In the genomic region with DNA sequence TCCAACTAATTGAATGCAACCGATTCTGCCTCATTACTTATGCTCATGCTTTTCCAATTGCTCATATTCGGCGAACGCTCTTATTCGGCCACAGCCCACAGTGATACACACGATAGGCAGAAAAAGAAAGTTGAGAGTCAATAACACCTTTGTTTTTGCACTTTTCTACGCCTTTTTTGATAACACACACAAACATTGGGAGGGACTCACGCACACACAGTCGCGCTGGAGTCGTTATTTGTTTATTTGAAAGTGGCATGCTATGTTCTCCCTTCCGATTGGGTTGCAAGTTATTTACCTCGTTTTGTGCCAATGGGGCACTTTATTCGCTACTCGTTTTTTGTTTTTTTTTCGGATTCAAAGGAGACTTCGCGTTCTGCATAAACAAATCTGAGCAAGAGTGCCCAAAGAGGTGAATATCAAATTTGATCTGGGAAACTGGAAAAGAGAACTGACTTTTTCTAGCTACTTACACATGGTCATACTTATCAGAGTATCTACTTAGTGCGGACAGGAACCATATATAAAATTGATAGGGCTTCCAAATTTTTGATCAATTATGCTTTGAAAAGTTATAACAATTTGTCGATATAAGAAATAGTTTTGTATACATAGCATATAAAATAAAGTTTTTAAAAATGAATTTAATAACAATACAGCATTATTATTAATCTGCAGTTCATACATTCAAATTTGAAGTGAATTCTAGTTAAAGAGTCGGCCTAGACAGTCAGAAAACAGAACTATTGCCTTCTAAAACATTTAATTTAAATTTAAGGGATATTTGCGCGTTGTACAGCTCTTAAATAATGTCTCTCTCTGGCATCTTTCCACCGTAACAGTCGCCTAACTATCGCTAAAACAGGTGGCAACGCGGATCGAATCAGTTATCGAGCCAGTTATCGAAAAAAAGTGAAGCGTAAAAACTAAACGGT, we compare ENCODE assay signal across 1 fruit fly cellular context.
TF ChIP-seq lines count a peak whose summit lies in the region.

A gene (minus strand): TSS at position 429 of the 935 bp plus-strand sequence.
A gene (plus strand): TSS at position 896 of the 935 bp plus-strand sequence.

TF ChIP-seq in whole organism, embryonic, 481 proteins besides CTCF, POLR2A, EP300 and RAD21 (continued from another document and continues in another):
- TF ChIP-seq CG16813 (GFP tag; IDR thresholded peaks at IDR 0.05; lab: Robert Waterston, UW; ENCODE audit: partially characterized antibody), result peak; percentile 67
- no peak for TF ChIP-seq CG10959 (GFP tag; IDR thresholded peaks at IDR 0.05; lab: Robert Waterston, UW)
- TF ChIP-seq CG12659 (GFP tag; optimal IDR thresholded peaks at IDR 0.05; lab: Kevin White, UChicago), result peak; percentile 21
- no peak for TF ChIP-seq CG16863 (GFP tag; optimal IDR thresholded peaks at IDR 0.05; lab: Kevin White, UChicago)
- 0 out of 3 replicates have a peak, but pooled peaks have one; percentile 40 for TF ChIP-seq CG11093 (GFP tag; IDR thresholded peaks at IDR 0.05; lab: Robert Waterston, UW)
- TF ChIP-seq toy (GFP tag; IDR thresholded peaks at IDR 0.05; lab: Robert Waterston, UW), result no peak
- TF ChIP-seq croc (GFP tag; conservative IDR thresholded peaks at IDR 0.05; lab: Robert Waterston, UW), result no peak
- TF ChIP-seq CoRest (tag; optimal IDR thresholded peaks at IDR 0.05; lab: Kevin White, UChicago), result peak; percentile 52
- no peak for TF ChIP-seq sd (tag; optimal IDR thresholded peaks at IDR 0.05; lab: Kevin White, UChicago)
- 0 out of 3 replicates have a peak, but pooled peaks have one; percentile 15 for TF ChIP-seq Dbx (GFP tag; IDR thresholded peaks at IDR 0.05; lab: Robert Waterston, UW)
- TF ChIP-seq run (tag; optimal IDR thresholded peaks at IDR 0.05; lab: Kevin White, UChicago), result no peak
- peak; percentile 47 for TF ChIP-seq Abd-B (GFP tag; optimal IDR thresholded peaks at IDR 0.05; lab: Kevin White, UChicago)
- no peak for TF ChIP-seq CG3407 (GFP tag; optimal IDR thresholded peaks at IDR 0.05; lab: Kevin White, UChicago)
- no peak for TF ChIP-seq hkb (optimal IDR thresholded peaks at IDR 0.05; lab: Kevin White, UChicago)
- TF ChIP-seq hkb (GFP tag; IDR thresholded peaks at IDR 0.05; lab: Robert Waterston, UW), result no peak
- TF ChIP-seq ap (GFP tag; IDR thresholded peaks at IDR 0.05; lab: Robert Waterston, UW), result no peak
- peak; percentile 49 for TF ChIP-seq CG1603 (tag; optimal IDR thresholded peaks at IDR 0.05; lab: Kevin White, UChicago)
- TF ChIP-seq Oaz (GFP tag; IDR thresholded peaks at IDR 0.05; lab: Robert Waterston, UW), result no peak
- no peak for TF ChIP-seq CG18619 (GFP tag; optimal IDR thresholded peaks at IDR 0.05; lab: Kevin White, UChicago)
- TF ChIP-seq pum (GFP tag; optimal IDR thresholded peaks at IDR 0.05; lab: Kevin White, UChicago), result no peak
- TF ChIP-seq Chrac-16 (GFP tag; optimal IDR thresholded peaks at IDR 0.05; lab: Kevin White, UChicago), result peak; percentile 17
- no peak for TF ChIP-seq CG6683 (GFP tag; optimal IDR thresholded peaks at IDR 0.05; lab: Kevin White, UChicago)
- TF ChIP-seq Dfd (GFP tag; optimal IDR thresholded peaks at IDR 0.05; lab: Kevin White, UChicago), result no peak
- 0 out of 3 replicates have a peak, but pooled peaks have one; percentile 42 for TF ChIP-seq HLH4C (GFP tag; IDR thresholded peaks at IDR 0.05; lab: Robert Waterston, UW; ENCODE audit: partially characterized antibody)
- no peak for TF ChIP-seq her (GFP tag; optimal IDR thresholded peaks at IDR 0.05; lab: Kevin White, UChicago)
- no peak for TF ChIP-seq lov (optimal IDR thresholded peaks at IDR 0.05; lab: Kevin White, UChicago)
- no peak for TF ChIP-seq lov (GFP tag; IDR thresholded peaks at IDR 0.05; lab: Robert Waterston, UW)
- TF ChIP-seq CG6854 (GFP tag; optimal IDR thresholded peaks at IDR 0.05; lab: Kevin White, UChicago), result no peak
- TF ChIP-seq lab (GFP tag; optimal IDR thresholded peaks at IDR 0.05; lab: Kevin White, UChicago), result no peak
- peak; percentile 59; the same call in 1 of the 2 replicates for TF ChIP-seq unc-4 (GFP tag; IDR thresholded peaks at IDR 0.05; lab: Robert Waterston, UW; ENCODE audit: partially characterized antibody)
- TF ChIP-seq CG9215 (GFP tag; IDR thresholded peaks at IDR 0.05; lab: Robert Waterston, UW), result no peak; the same call in 1 of the 2 replicates
- no peak for TF ChIP-seq Vsx1 (GFP tag; optimal IDR thresholded peaks at IDR 0.05; lab: Kevin White, UChicago)
- TF ChIP-seq dmrt99B (tag; optimal IDR thresholded peaks at IDR 0.05; lab: Kevin White, UChicago), result no peak
- no peak for TF ChIP-seq ewg (GFP tag; optimal IDR thresholded peaks at IDR 0.05; lab: Kevin White, UChicago)
- no peak for TF ChIP-seq CG10274 (GFP tag; optimal IDR thresholded peaks at IDR 0.05; lab: Kevin White, UChicago)
- TF ChIP-seq Dp (GFP tag; optimal IDR thresholded peaks at IDR 0.05; lab: Kevin White, UChicago), result peak; percentile 53
- TF ChIP-seq CG1832 (GFP tag; optimal IDR thresholded peaks at IDR 0.05; lab: Kevin White, UChicago), result no peak
- no peak for TF ChIP-seq CG4360 (GFP tag; IDR thresholded peaks at IDR 0.05; lab: Robert Waterston, UW)
- no peak for TF ChIP-seq gsb (GFP tag; IDR thresholded peaks at IDR 0.05; lab: Robert Waterston, UW)
- TF ChIP-seq CG8388 (GFP tag; optimal IDR thresholded peaks at IDR 0.05; lab: Kevin White, UChicago), result no peak
- no peak for TF ChIP-seq scrt (GFP tag; optimal IDR thresholded peaks at IDR 0.05; lab: Kevin White, UChicago)
- TF ChIP-seq danr (GFP tag; IDR thresholded peaks at IDR 0.05; lab: Robert Waterston, UW), result no peak
- TF ChIP-seq salm (tag; optimal IDR thresholded peaks at IDR 0.05; lab: Kevin White, UChicago), result no peak
- no peak for TF ChIP-seq CG1792 (GFP tag; optimal IDR thresholded peaks at IDR 0.05; lab: Kevin White, UChicago)
- TF ChIP-seq usp (GFP tag; optimal IDR thresholded peaks at IDR 0.05; lab: Kevin White, UChicago), result no peak
- peak in 1 of 2 experiments; percentile 55 for TF ChIP-seq insv (GFP tag; optimal IDR thresholded peaks at IDR 0.05; lab: Kevin White, UChicago)
- no peak for TF ChIP-seq CG14014 (GFP tag; IDR thresholded peaks at IDR 0.05; lab: Robert Waterston, UW)
- TF ChIP-seq CG11085 (GFP tag; IDR thresholded peaks at IDR 0.05; lab: Robert Waterston, UW), result no peak
- TF ChIP-seq CG3281 (GFP tag; optimal IDR thresholded peaks at IDR 0.05; lab: Kevin White, UChicago), result peak; percentile 1
- TF ChIP-seq CG7271 (tag; optimal IDR thresholded peaks at IDR 0.05; lab: Kevin White, UChicago), result no peak
- TF ChIP-seq CG10431 (GFP tag; optimal IDR thresholded peaks at IDR 0.05; lab: Kevin White, UChicago), result no peak
- no peak for TF ChIP-seq B-H1 (GFP tag; IDR thresholded peaks at IDR 0.05; lab: Robert Waterston, UW)
- no peak for TF ChIP-seq pros (GFP tag; optimal IDR thresholded peaks at IDR 0.05; lab: Kevin White, UChicago)
- no peak for TF ChIP-seq en (GFP tag; optimal IDR thresholded peaks at IDR 0.05; lab: Kevin White, UChicago)
- no peak for TF ChIP-seq CG33213 (GFP tag; optimal IDR thresholded peaks at IDR 0.05; lab: Kevin White, UChicago)
- peak; percentile 9 for TF ChIP-seq fd64A (GFP tag; optimal IDR thresholded peaks at IDR 0.05; lab: Kevin White, UChicago)
- TF ChIP-seq pfk (GFP tag; optimal IDR thresholded peaks at IDR 0.05; lab: Kevin White, UChicago), result no peak
- TF ChIP-seq HLH54F (GFP tag; optimal IDR thresholded peaks at IDR 0.05; lab: Kevin White, UChicago), result peak; percentile 15
- TF ChIP-seq CG13894 (tag; optimal IDR thresholded peaks at IDR 0.05; lab: Kevin White, UChicago), result peak; percentile 36
- no peak for TF ChIP-seq CG12744 (GFP tag; optimal IDR thresholded peaks at IDR 0.05; lab: Kevin White, UChicago)
- TF ChIP-seq Kr (GFP tag; optimal IDR thresholded peaks at IDR 0.05; lab: Kevin White, UChicago), result no peak
- no peak for TF ChIP-seq CG3838 (GFP tag; optimal IDR thresholded peaks at IDR 0.05; lab: Kevin White, UChicago)
- peak; percentile 46; the same call in 2 of the 3 replicates for TF ChIP-seq CG17361 (GFP tag; IDR thresholded peaks at IDR 0.05; lab: Robert Waterston, UW)
- no peak for TF ChIP-seq vfl (GFP tag; optimal IDR thresholded peaks at IDR 0.05; lab: Kevin White, UChicago)
- TF ChIP-seq CG11247 (GFP tag; IDR thresholded peaks at IDR 0.05; lab: Robert Waterston, UW), result no peak
- peak; percentile 30 for TF ChIP-seq sqz (GFP tag; optimal IDR thresholded peaks at IDR 0.05; lab: Kevin White, UChicago)
- TF ChIP-seq Hr3 (GFP tag; optimal IDR thresholded peaks at IDR 0.05; lab: Kevin White, UChicago), result peak; percentile 4
- TF ChIP-seq Sox102F (GFP tag; optimal IDR thresholded peaks at IDR 0.05; lab: Kevin White, UChicago), result no peak
- no peak for TF ChIP-seq trh (GFP tag; optimal IDR thresholded peaks at IDR 0.05; lab: Kevin White, UChicago)
- no peak for TF ChIP-seq CG1233 (GFP tag; optimal IDR thresholded peaks at IDR 0.05; lab: Kevin White, UChicago)
- TF ChIP-seq CG15073 (GFP tag; optimal IDR thresholded peaks at IDR 0.05; lab: Kevin White, UChicago), result no peak
- peak; percentile 60 for TF ChIP-seq CG4617 (GFP tag; optimal IDR thresholded peaks at IDR 0.05; lab: Kevin White, UChicago; ENCODE audit: borderline replicate concordance)
- TF ChIP-seq Dip2 (GFP tag; IDR thresholded peaks at IDR 0.05; lab: Robert Waterston, UW), result no peak
- TF ChIP-seq Asciz (GFP tag; optimal IDR thresholded peaks at IDR 0.05; lab: Kevin White, UChicago), result no peak
- no peak for TF ChIP-seq p53 (GFP tag; optimal IDR thresholded peaks at IDR 0.05; lab: Kevin White, UChicago)
- no peak for TF ChIP-seq CG6175 (GFP tag; IDR thresholded peaks at IDR 0.05; lab: Robert Waterston, UW)
- TF ChIP-seq hb (GFP tag; IDR thresholded peaks at IDR 0.05; lab: Robert Waterston, UW; ENCODE audit: partially characterized antibody), result peak; percentile 65; the same call in 1 of the 3 replicates
- TF ChIP-seq CG10979 (tag; optimal IDR thresholded peaks at IDR 0.05; lab: Kevin White, UChicago), result no peak
- peak; percentile 23 for TF ChIP-seq gsb-n (tag; optimal IDR thresholded peaks at IDR 0.05; lab: Kevin White, UChicago)
- TF ChIP-seq ro (GFP tag; IDR thresholded peaks at IDR 0.05; lab: Robert Waterston, UW), result no peak
- no peak for TF ChIP-seq sim (GFP tag; IDR thresholded peaks at IDR 0.05; lab: Robert Waterston, UW)
- TF ChIP-seq cwo (GFP tag; optimal IDR thresholded peaks at IDR 0.05; lab: Kevin White, UChicago), result no peak
- TF ChIP-seq D19A (tag; optimal IDR thresholded peaks at IDR 0.05; lab: Kevin White, UChicago), result peak; percentile 5
- TF ChIP-seq CG34376 (GFP tag; optimal IDR thresholded peaks at IDR 0.05; lab: Kevin White, UChicago), result no peak
- no peak for TF ChIP-seq stc (GFP tag; IDR thresholded peaks at IDR 0.05; lab: Robert Waterston, UW)
- no peak; the same call in 2 of the 3 replicates for TF ChIP-seq H15 (GFP tag; IDR thresholded peaks at IDR 0.05; lab: Robert Waterston, UW)
- 0 out of 3 replicates have a peak, but pooled peaks have one; percentile 10 for TF ChIP-seq ci (GFP tag; IDR thresholded peaks at IDR 0.05; lab: Robert Waterston, UW)
- no peak for TF ChIP-seq br (optimal IDR thresholded peaks at IDR 0.05; lab: Kevin White, UChicago)
- TF ChIP-seq CG7556 (GFP tag; optimal IDR thresholded peaks at IDR 0.05; lab: Kevin White, UChicago), result no peak
- TF ChIP-seq tup (GFP tag; optimal IDR thresholded peaks at IDR 0.05; lab: Kevin White, UChicago), result no peak
- TF ChIP-seq CG42726 (GFP tag; IDR thresholded peaks at IDR 0.05; lab: Robert Waterston, UW; ENCODE audit: partially characterized antibody), result 0 out of 2 replicates have a peak, but pooled peaks have one; percentile 28
- TF ChIP-seq CG17912 (GFP tag; optimal IDR thresholded peaks at IDR 0.05; lab: Kevin White, UChicago), result no peak
- no peak for TF ChIP-seq CG18011 (GFP tag; optimal IDR thresholded peaks at IDR 0.05; lab: Kevin White, UChicago)
- TF ChIP-seq CG34422 (GFP tag; IDR thresholded peaks at IDR 0.05; lab: Robert Waterston, UW), result peak; percentile 59; the same call in 2 of the 3 replicates
- TF ChIP-seq BtbVII (GFP tag; optimal IDR thresholded peaks at IDR 0.05; lab: Kevin White, UChicago), result peak; percentile 25
- TF ChIP-seq CG3065 (GFP tag; optimal IDR thresholded peaks at IDR 0.05; lab: Kevin White, UChicago), result no peak
- 0 out of 3 replicates have a peak, but pooled peaks have one; percentile 13 for TF ChIP-seq CG34224 (GFP tag; IDR thresholded peaks at IDR 0.05; lab: Robert Waterston, UW; ENCODE audit: partially characterized antibody)
- peak; percentile 98 for TF ChIP-seq Elba2 (GFP tag; optimal IDR thresholded peaks at IDR 0.05; lab: Kevin White, UChicago)
- no peak for TF ChIP-seq HmgZ (tag; optimal IDR thresholded peaks at IDR 0.05; lab: Kevin White, UChicago)
- TF ChIP-seq Ets97D (GFP tag; optimal IDR thresholded peaks at IDR 0.05; lab: Kevin White, UChicago), result peak; percentile 34
- peak; percentile 52 for TF ChIP-seq CG13287 (GFP tag; IDR thresholded peaks at IDR 0.05; lab: Robert Waterston, UW; ENCODE audit: partially characterized antibody)
- no peak for TF ChIP-seq schlank (tag; optimal IDR thresholded peaks at IDR 0.05; lab: Kevin White, UChicago)
- no peak for TF ChIP-seq cas (GFP tag; IDR thresholded peaks at IDR 0.05; lab: Robert Waterston, UW)
- no peak for TF ChIP-seq ken (GFP tag; IDR thresholded peaks at IDR 0.05; lab: Robert Waterston, UW)
- no peak for TF ChIP-seq bowl (GFP tag; IDR thresholded peaks at IDR 0.05; lab: Robert Waterston, UW)
- no peak for TF ChIP-seq D (optimal IDR thresholded peaks at IDR 0.05; lab: Kevin White, UChicago)
- no peak for TF ChIP-seq D (GFP tag; optimal IDR thresholded peaks at IDR 0.05; lab: Kevin White, UChicago)
- peak; percentile 68 for TF ChIP-seq cg (GFP tag; optimal IDR thresholded peaks at IDR 0.05; lab: Kevin White, UChicago)
- TF ChIP-seq sna (GFP tag; IDR thresholded peaks at IDR 0.05; lab: Robert Waterston, UW; ENCODE audit: partially characterized antibody), result no peak; the same call in 1 of the 2 replicates
- peak; percentile 29 for TF ChIP-seq Blimp-1 (GFP tag; optimal IDR thresholded peaks at IDR 0.05; lab: Kevin White, UChicago)
- peak; percentile 35 for TF ChIP-seq grau (tag; optimal IDR thresholded peaks at IDR 0.05; lab: Kevin White, UChicago)
- TF ChIP-seq cato (GFP tag; optimal IDR thresholded peaks at IDR 0.05; lab: Kevin White, UChicago; ENCODE audit: borderline replicate concordance), result no peak
- TF ChIP-seq CG10654 (GFP tag; optimal IDR thresholded peaks at IDR 0.05; lab: Kevin White, UChicago), result no peak
- no peak for TF ChIP-seq Doc2 (GFP tag; IDR thresholded peaks at IDR 0.05; lab: Robert Waterston, UW)
- no peak for TF ChIP-seq Oli (tag; optimal IDR thresholded peaks at IDR 0.05; lab: Kevin White, UChicago)
- TF ChIP-seq Dek (tag; optimal IDR thresholded peaks at IDR 0.05; lab: Kevin White, UChicago), result no peak
- TF ChIP-seq jigr1 (GFP tag; IDR thresholded peaks at IDR 0.05; lab: Robert Waterston, UW), result no peak
- TF ChIP-seq Ssrp (tag; optimal IDR thresholded peaks at IDR 0.05; lab: Kevin White, UChicago), result peak; percentile 27
- no peak for TF ChIP-seq twi (tag; optimal IDR thresholded peaks at IDR 0.05; lab: Kevin White, UChicago)
- TF ChIP-seq CG10267 (tag; optimal IDR thresholded peaks at IDR 0.05; lab: Kevin White, UChicago), result peak; percentile 67
